Worm (Caenorhabditis elegans): ENCODE results near the gene skpo-1.

skpo-1 gene

DNA sequence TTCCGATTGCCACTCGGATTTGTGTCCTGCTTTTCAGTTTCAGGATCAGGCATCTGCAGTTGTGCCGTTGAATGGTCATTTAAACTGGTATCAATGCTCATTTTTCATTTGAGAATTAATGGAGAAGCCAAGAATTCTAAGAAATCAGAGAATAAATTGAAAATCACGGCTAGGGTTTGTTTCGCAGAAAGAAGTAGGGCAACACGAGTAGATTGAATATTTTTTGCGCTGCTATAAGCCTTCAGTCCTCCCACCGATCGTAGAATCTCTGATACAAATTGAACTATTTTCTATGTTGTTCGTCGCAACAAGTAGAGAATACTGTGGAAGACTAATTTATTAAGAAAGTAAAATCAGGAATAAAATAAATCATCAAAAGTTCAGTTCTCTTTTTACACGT, 32.4 kb upstream of the skpo-1 start, which contains the start of gene acp-3:
Gene acp-3 (minus strand): TSS at position 101 of the 400 bp plus-strand sequence.
- TF ChIP-seq ceh-9 (tag; optimal IDR thresholded peaks at IDR 0.05) (no peak), dmd-4 (tag; optimal IDR thresholded peaks at IDR 0.05; ENCODE audit: borderline replicate concordance) (no peak), ceh-14 (tag; optimal IDR thresholded peaks at IDR 0.05) (no peak), pax-1 (tag; optimal IDR thresholded peaks at IDR 0.05) (no peak), hlh-30 (tag; optimal IDR thresholded peaks at IDR 0.05; ENCODE audit: insufficient read depth) (no peak), che-1 (tag; optimal IDR thresholded peaks at IDR 0.05) (no peak), nhr-11 (tag; optimal IDR thresholded peaks at IDR 0.05) (no peak), unc-3 (GFP tag; conservative IDR thresholded peaks at IDR 0.05) (no peak), unc-3 (tag; optimal IDR thresholded peaks at IDR 0.05) (no peak), ceh-48 (tag; optimal IDR thresholded peaks at IDR 0.05) (no peak), ceh-6 (GFP tag; optimal IDR thresholded peaks at IDR 0.05) (no peak), elt-2 (tag; optimal IDR thresholded peaks at IDR 0.05) (no peak), syd-9 (tag; optimal IDR thresholded peaks at IDR 0.05) (no peak), C08G9.2 (tag; optimal IDR thresholded peaks at IDR 0.05) (no peak)

DNA sequence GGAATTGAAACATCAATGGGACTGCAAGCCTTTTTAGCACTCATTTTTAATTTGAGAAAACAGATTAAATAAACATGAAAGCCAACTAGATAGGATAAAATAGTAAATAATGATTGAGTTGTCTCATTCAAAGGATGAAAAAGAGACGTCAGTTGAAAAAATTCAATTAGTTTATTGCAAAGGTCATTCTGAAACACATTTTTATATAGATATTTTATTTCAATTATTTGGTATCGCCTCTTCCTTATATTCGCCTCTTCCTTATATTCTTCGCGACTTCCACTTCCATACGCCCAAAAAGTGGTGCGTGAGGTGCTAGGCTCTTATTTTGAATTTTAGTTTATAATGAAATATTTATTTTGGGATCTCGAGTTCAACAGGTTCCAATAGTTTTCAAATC, 30.4 kb upstream of the skpo-1 start, which contains the start of gene acp-4:
Gene acp-4 (minus strand): TSS at position 101 of the 400 bp plus-strand sequence.
- TF ChIP-seq unc-42 (tag; optimal IDR thresholded peaks at IDR 0.05), result no peak
- no peak for TF ChIP-seq pha-2 (tag; optimal IDR thresholded peaks at IDR 0.05)
- TF ChIP-seq pha-4 (tag; optimal IDR thresholded peaks at IDR 0.05), result no peak
- TF ChIP-seq hlh-6 (tag; optimal IDR thresholded peaks at IDR 0.05), result no peak
- TF ChIP-seq ztf-16 (tag; optimal IDR thresholded peaks at IDR 0.05), result no peak

DNA sequence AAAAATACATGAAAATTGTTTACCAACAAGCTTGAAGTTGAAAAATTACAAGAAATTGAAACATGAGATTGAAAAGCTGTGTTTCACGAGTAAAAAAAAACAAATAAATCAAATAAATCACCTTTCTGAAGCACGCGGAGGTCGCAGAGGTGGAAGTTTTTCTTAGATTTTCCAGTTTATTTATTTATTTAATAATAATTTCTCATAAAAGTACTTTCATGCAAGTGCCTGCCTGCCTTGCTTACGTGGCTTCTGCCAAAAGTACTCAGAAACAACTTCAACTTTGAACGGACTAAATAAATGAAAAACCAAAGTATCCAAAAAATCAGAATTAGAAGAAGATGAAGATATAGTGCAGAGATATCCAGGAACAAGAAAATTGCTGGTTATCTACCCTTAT, 27.3 kb upstream of the skpo-1 start, which contains the start of gene acp-2:
Gene acp-2 (minus strand): TSS at position 101 of the 400 bp plus-strand sequence.
- TF ChIP-seq ceh-22 (tag; optimal IDR thresholded peaks at IDR 0.05) (no peak), dmd-4 (tag; optimal IDR thresholded peaks at IDR 0.05; ENCODE audit: borderline replicate concordance) (no peak), ceh-30 (tag; optimal IDR thresholded peaks at IDR 0.05) (no peak), ceh-18 (tag; optimal IDR thresholded peaks at IDR 0.05) (no peak), hlh-8 (tag; optimal IDR thresholded peaks at IDR 0.05) (no peak), C38D4.7 (GFP tag; optimal IDR thresholded peaks at IDR 0.05) (no peak), che-1 (tag; optimal IDR thresholded peaks at IDR 0.05) (no peak), sdc-2 (tag; optimal IDR thresholded peaks at IDR 0.05) (no peak), T23F11.4 (GFP tag; optimal IDR thresholded peaks at IDR 0.05) (no peak), K02D7.2 (tag; optimal IDR thresholded peaks at IDR 0.05) (no peak), fax-1 (tag; optimal IDR thresholded peaks at IDR 0.05) (no peak), pha-4 (tag; optimal IDR thresholded peaks at IDR 0.05) (no peak), pax-1 (tag; optimal IDR thresholded peaks at IDR 0.05) (no peak), unc-42 (tag; optimal IDR thresholded peaks at IDR 0.05) (no peak)

DNA sequence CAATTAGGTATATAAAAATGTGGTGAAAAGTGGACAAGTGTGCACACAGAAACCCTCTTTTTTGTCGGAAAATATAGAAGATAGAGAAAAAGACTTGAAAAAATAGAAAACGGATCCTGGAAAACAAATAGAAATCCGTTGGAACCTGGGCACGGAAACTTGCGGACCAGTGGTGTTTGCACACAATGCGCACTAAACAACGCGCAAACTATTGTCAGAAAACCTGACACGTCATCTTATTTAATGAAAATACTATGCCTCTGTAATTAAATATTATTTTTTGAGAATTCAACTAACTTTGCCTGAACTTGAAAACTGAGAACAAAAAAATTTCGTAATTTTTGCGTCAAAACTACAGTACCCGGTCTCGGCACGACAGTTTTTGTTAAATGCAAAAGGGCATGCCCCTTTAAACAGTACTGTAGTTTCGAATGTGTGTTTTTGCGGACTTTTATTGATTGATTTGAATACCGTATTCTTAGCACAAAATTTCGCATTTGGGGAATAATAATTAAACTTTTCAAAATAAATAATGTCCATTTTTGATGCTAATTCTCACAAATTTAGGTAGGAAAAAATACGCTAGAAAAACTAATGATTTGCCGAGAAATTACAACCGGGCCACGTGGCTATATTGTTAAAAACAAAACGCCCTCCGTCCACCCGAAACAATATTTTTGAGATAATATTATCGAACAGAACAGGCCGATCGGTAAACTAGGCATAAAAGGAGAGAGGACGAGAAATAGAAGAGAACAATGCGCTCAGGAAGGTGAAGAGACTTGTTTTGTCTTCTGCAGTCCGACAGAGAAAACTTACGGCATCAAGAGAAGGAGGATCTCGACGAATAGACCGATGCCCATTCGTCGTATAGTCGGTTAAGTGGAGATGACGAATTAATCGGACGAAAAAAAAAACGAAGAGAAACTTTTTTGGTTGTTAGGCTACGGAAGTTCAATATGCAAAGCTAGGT, 24.6 kb upstream of the skpo-1 start:
- TF ChIP-seq odd-2 (tag; optimal IDR thresholded peaks at IDR 0.05), result no peak
- no peak for TF ChIP-seq pag-3 (tag; optimal IDR thresholded peaks at IDR 0.05; ENCODE audit: borderline replicate concordance)
- TF ChIP-seq unc-55 (GFP tag; optimal IDR thresholded peaks at IDR 0.05), result no peak
- TF ChIP-seq nhr-232 (tag; optimal IDR thresholded peaks at IDR 0.05), result no peak

DNA sequence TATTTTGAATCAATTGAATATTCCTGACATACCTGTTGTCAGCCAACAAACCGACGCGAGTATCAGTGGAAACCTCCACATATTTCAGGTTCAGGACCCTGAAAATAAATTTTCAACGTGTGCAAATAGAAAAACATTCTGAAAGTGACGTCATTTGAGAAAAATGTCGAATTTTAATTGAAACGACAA, 24.0 kb upstream of the skpo-1 start, which contains the start of gene F14E5.2:
Gene F14E5.2 (minus strand): TSS at position 101 of the 189 bp plus-strand sequence.
- TF ChIP-seq ceh-6 (GFP tag; optimal IDR thresholded peaks at IDR 0.05) (no peak), C38D4.7 (GFP tag; optimal IDR thresholded peaks at IDR 0.05) (no peak), pros-1 (tag; optimal IDR thresholded peaks at IDR 0.05) (no peak), ceh-18 (tag; optimal IDR thresholded peaks at IDR 0.05) (no peak), tbx-2 (tag; optimal IDR thresholded peaks at IDR 0.05) (no peak), nfya-1 (tag; optimal IDR thresholded peaks at IDR 0.05) (no peak), K02D7.2 (tag; optimal IDR thresholded peaks at IDR 0.05) (no peak), unc-3 (GFP tag; conservative IDR thresholded peaks at IDR 0.05) (no peak), unc-3 (tag; optimal IDR thresholded peaks at IDR 0.05) (no peak), fax-1 (tag; optimal IDR thresholded peaks at IDR 0.05) (no peak), odd-2 (tag; optimal IDR thresholded peaks at IDR 0.05) (no peak)
